Worm (Caenorhabditis elegans): ENCODE results near the gene C35D10.17.

DNA sequence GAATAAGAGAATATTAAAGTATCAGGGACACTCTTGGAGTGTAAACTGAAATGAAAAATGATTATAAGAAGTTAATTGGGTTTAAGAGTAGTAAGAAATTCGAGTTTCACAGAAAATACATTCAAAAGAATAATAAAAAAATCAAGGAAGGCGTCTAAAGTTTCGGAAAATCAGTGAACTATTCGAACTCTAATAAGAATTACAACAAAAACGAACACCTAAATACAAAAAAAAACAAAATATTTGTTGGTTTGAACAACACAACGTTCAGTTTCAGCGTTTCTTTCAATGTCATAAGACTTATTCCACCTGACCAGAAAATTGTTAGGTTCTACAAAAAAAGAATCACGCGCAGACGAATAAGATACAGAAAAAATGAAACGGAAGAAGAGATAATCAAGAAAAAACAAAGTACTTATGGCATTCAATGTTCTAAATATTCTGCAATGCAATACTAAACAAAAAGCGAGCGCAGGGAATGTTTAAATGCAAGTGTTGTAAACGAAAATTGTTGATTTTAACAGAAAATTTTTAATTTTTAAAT is 32.2 kb downstream of the C35D10.17 start, which contains the start of gene nhl-2:
- TF ChIP-seq nfya-1 (tag; optimal IDR thresholded peaks at IDR 0.05; ENCODE audit: borderline replicate concordance, insufficient read depth) (no peak), dox-1 (GFP tag; IDR thresholded peaks at IDR 0.05) (no peak), F57A8.1 (GFP tag; optimal IDR thresholded peaks at IDR 0.05) (no peak), hlh-12 (tag; optimal IDR thresholded peaks at IDR 0.05) (no peak), pha-4 (tag; optimal IDR thresholded peaks at IDR 0.05) (no peak), Y67H2A.10 (GFP tag; conservative IDR thresholded peaks at IDR 0.05) (no peak), mcd-1 (GFP tag; IDR thresholded peaks at IDR 0.05) (no peak), him-1 (tag; optimal IDR thresholded peaks at IDR 0.05) (no peak), tbp1 (GFP tag; optimal IDR thresholded peaks at IDR 0.05) (no peak), attf-5 (GFP tag; optimal IDR thresholded peaks at IDR 0.05) (no peak), lsl-1 (GFP tag; optimal IDR thresholded peaks at IDR 0.05) (no peak), Y53F4B.3 (GFP tag; IDR thresholded peaks at IDR 0.05) (no peak), Y56A3A.18 (GFP tag; IDR thresholded peaks at IDR 0.05) (no peak), atf-7 (tag; optimal IDR thresholded peaks at IDR 0.05) (no peak)

Measured in whole organism, young adult.